Fruit fly (Drosophila melanogaster) whole organism, embryonic: ENCODE data around the gene CG33267.
A peak's percentile ranks its signal among the peaks of the same experiment; 100 is the strongest.

ENCODE experiments used
- Antp ChIP-seq: fragments of 200-800 bp; sonication (Bioruptor generic); optimal IDR thresholded peaks from 3 replicates; lab custom pipeline; 2016; ENCODE audit warnings: missing biosample characterization, missing genetic modification characterization
- Awh ChIP-seq: fragments of 200-800 bp; sonication (Bioruptor generic); IDR thresholded peaks from 2 replicates; pipeline ENCODE4, ENCODE4 v1.3.6; 2022; ENCODE audit warnings: missing biosample characterization, missing genetic modification characterization
- C15 ChIP-seq: fragments of 200-800 bp; sonication (Bioruptor generic); IDR thresholded peaks from 3 replicates; pipeline ENCODE4 v1.3.6; 2022; ENCODE audit warnings: missing biosample characterization, missing genetic modification characterization
- CG10431 ChIP-seq: fragments of 200-800 bp; sonication (Bioruptor generic); optimal IDR thresholded peaks from 3 replicates; lab custom pipeline; 2018; ENCODE audit warnings: missing biosample characterization, mild to moderate bottlenecking, missing genetic modification characterization
- CG10979 ChIP-seq: fragments of 200-800 bp; sonication (Bioruptor generic); optimal IDR thresholded peaks from 2 replicates; lab custom pipeline; 2018; ENCODE audit warnings: missing biosample characterization, mild to moderate bottlenecking, missing genetic modification characterization, moderate library complexity
- CG12236 ChIP-seq: fragments of 200-800 bp; sonication (Bioruptor generic); optimal IDR thresholded peaks from 2 replicates; lab custom pipeline; 2016; ENCODE audit warnings: missing biosample characterization, missing genetic modification characterization
- CG13123 ChIP-seq: fragments of 200-800 bp; sonication (Bioruptor generic); optimal IDR thresholded peaks from 2 replicates; lab custom pipeline; 2016; ENCODE audit warnings: missing biosample characterization, missing genetic modification characterization
- CG14050 ChIP-seq: fragments of 200-800 bp; sonication (Bioruptor generic); IDR thresholded peaks from 3 replicates; pipeline ENCODE4 v1.3.6; 2022; ENCODE audit warnings: missing biosample characterization, missing genetic modification characterization
- CG14667 ChIP-seq: fragments of 200-800 bp; sonication (Bioruptor generic); IDR thresholded peaks from 2 replicates; pipeline ENCODE4 v1.3.6; 2022; ENCODE audit warnings: missing biosample characterization, missing genetic modification characterization
- CG16815 ChIP-seq: fragments of 200-800 bp; sonication (Bioruptor generic); optimal IDR thresholded peaks from 3 replicates; lab custom pipeline; 2017; ENCODE audit warnings: missing biosample characterization, mild to moderate bottlenecking, missing genetic modification characterization
- CG2120 ChIP-seq: fragments of 200-800 bp; sonication (Bioruptor generic); optimal IDR thresholded peaks from 3 replicates; lab custom pipeline; 2016; ENCODE audit warnings: missing biosample characterization, missing genetic modification characterization
- CG31365 ChIP-seq: fragments of 200-800 bp; sonication (Bioruptor generic); optimal IDR thresholded peaks from 2 replicates; lab custom pipeline; 2018; ENCODE audit warnings: missing biosample characterization, mild to moderate bottlenecking, missing genetic modification characterization
- CG3838 ChIP-seq: fragments of 200-800 bp; sonication (Bioruptor generic); optimal IDR thresholded peaks from 3 replicates; lab custom pipeline; 2016; ENCODE audit warnings: missing biosample characterization, missing genetic modification characterization
- CG7745 ChIP-seq: fragments of 200-800 bp; sonication (Bioruptor generic); optimal IDR thresholded peaks from 2 replicates; lab custom pipeline; 2018; ENCODE audit warnings: missing biosample characterization, mild to moderate bottlenecking, missing genetic modification characterization, moderate library complexity
- CG7928 ChIP-seq: fragments of 200-800 bp; sonication (Bioruptor generic); optimal IDR thresholded peaks from 2 replicates; lab custom pipeline; 2017; ENCODE audit warnings: missing biosample characterization, mild to moderate bottlenecking, missing genetic modification characterization
- CG9215 ChIP-seq: fragments of 200-800 bp; sonication (Bioruptor generic); IDR thresholded peaks from 2 replicates; pipeline ENCODE4 v1.3.6; 2022; ENCODE audit warnings: missing biosample characterization, missing genetic modification characterization
- Dp ChIP-seq: fragments of 200-800 bp; sonication (Bioruptor generic); optimal IDR thresholded peaks from 2 replicates; lab custom pipeline; 2018; ENCODE audit warnings: missing biosample characterization, mild to moderate bottlenecking, missing genetic modification characterization, moderate library complexity
- Drgx ChIP-seq: fragments of 200-800 bp; sonication (Bioruptor generic); IDR thresholded peaks from 2 replicates; pipeline ENCODE4 v1.3.6; 2022; ENCODE audit warnings: missing biosample characterization, missing genetic modification characterization
- E2f2 ChIP-seq: fragments of 200-800 bp; sonication (Bioruptor generic); IDR thresholded peaks from 2 replicates; pipeline ENCODE4 v1.3.6; 2022; ENCODE audit warnings: missing biosample characterization, missing genetic modification characterization
- Elba2 ChIP-seq: fragments of 200-800 bp; sonication (Bioruptor generic); optimal IDR thresholded peaks from 3 replicates; lab custom pipeline; 2016; ENCODE audit warnings: missing biosample characterization, missing genetic modification characterization
- Max ChIP-seq: fragments of 200-800 bp; sonication (Bioruptor generic); optimal IDR thresholded peaks from 2 replicates; lab custom pipeline; 2016; ENCODE audit warnings: missing biosample characterization, mild to moderate bottlenecking, missing genetic modification characterization
- Med ChIP-seq: fragments of 200-800 bp; sonication (Bioruptor generic); peaks from one replicate; lab custom pipeline; 2016; ENCODE audit warnings: missing biosample characterization, missing genetic modification characterization, mild to moderate bottlenecking, inconsistent platforms, moderate library complexity
- Myb ChIP-seq: fragments of 200-800 bp; sonication (Bioruptor generic); optimal IDR thresholded peaks from 2 replicates; lab custom pipeline; 2016; ENCODE audit warnings: missing biosample characterization, missing genetic modification characterization
- NC2β ChIP-seq: fragments of 200-800 bp; sonication (Bioruptor generic); optimal IDR thresholded peaks from 2 replicates; lab custom pipeline; 2016; ENCODE audit warnings: missing biosample characterization, missing genetic modification characterization
- Oaz ChIP-seq: fragments of 200-800 bp; sonication (Bioruptor generic); IDR thresholded peaks from 2 replicates; pipeline ENCODE4 v1.3.6; 2022; ENCODE audit warnings: missing biosample characterization, missing genetic modification characterization
- Oli ChIP-seq: fragments of 200-800 bp; sonication (Bioruptor generic); optimal IDR thresholded peaks from 2 replicates; lab custom pipeline; 2018; ENCODE audit warnings: missing biosample characterization, mild to moderate bottlenecking, missing genetic modification characterization, moderate library complexity
- Xrp1 ChIP-seq: fragments of 200-800 bp; sonication (Bioruptor generic); IDR thresholded peaks from 2 replicates; pipeline ENCODE4 v1.3.6; 2022; ENCODE audit warnings: missing biosample characterization, missing genetic modification characterization
- amos ChIP-seq: fragments of 200-800 bp; sonication (Bioruptor generic); IDR thresholded peaks from 2 replicates; pipeline ENCODE4 v1.3.6; 2022; ENCODE audit warnings: missing biosample characterization, missing genetic modification characterization; ENCODE audit not compliant: partially characterized antibody
- ap ChIP-seq: fragments of 200-800 bp; sonication (Bioruptor generic); IDR thresholded peaks from 2 replicates; pipeline ENCODE4 v1.3.6; 2022; ENCODE audit warnings: missing biosample characterization, missing genetic modification characterization
- chif ChIP-seq, 2 experiments: fragments of 200-800 bp; sonication (Bioruptor generic); optimal IDR thresholded peaks; 3 replicates each; lab custom pipeline; 2016; ENCODE audit warnings: missing biosample characterization in 2 of 2, missing genetic modification characterization in 2 of 2
- chm ChIP-seq: fragments of 200-800 bp; sonication (Bioruptor generic); IDR thresholded peaks from 2 replicates; pipeline ENCODE4 v1.3.6; 2022; ENCODE audit warnings: missing biosample characterization, missing genetic modification characterization
- chn ChIP-seq: fragments of 200-800 bp; sonication (Bioruptor generic); optimal IDR thresholded peaks from 2 replicates; lab custom pipeline; 2016; ENCODE audit warnings: missing biosample characterization, missing genetic modification characterization
- crc ChIP-seq: fragments of 200-800 bp; sonication (Bioruptor generic); optimal IDR thresholded peaks from 2 replicates; lab custom pipeline; 2016; ENCODE audit warnings: missing biosample characterization, missing genetic modification characterization
- dmrt99B ChIP-seq: fragments of 200-800 bp; sonication (Bioruptor generic); optimal IDR thresholded peaks from 2 replicates; lab custom pipeline; 2018; ENCODE audit warnings: missing biosample characterization, mild to moderate bottlenecking, missing genetic modification characterization, moderate library complexity
- hbn ChIP-seq: fragments of 200-800 bp; sonication (Bioruptor generic); IDR thresholded peaks from 2 replicates; pipeline ENCODE4 v1.3.6; 2022; ENCODE audit warnings: missing biosample characterization, missing genetic modification characterization; ENCODE audit not compliant: partially characterized antibody
- jigr1 ChIP-seq: fragments of 200-800 bp; sonication (Bioruptor generic); IDR thresholded peaks from 3 replicates; pipeline ENCODE4 v1.3.6; 2022; ENCODE audit warnings: missing biosample characterization, missing genetic modification characterization
- kah ChIP-seq: fragments of 200-800 bp; sonication (Bioruptor generic); optimal IDR thresholded peaks from 2 replicates; lab custom pipeline; 2018; ENCODE audit warnings: missing biosample characterization, mild to moderate bottlenecking, missing genetic modification characterization
- klu ChIP-seq: fragments of 200-800 bp; sonication (Bioruptor generic); IDR thresholded peaks from 2 replicates; pipeline ENCODE4 v1.3.6; 2022; ENCODE audit warnings: missing biosample characterization, missing genetic modification characterization
- lbe ChIP-seq: fragments of 200-800 bp; sonication (Bioruptor generic); optimal IDR thresholded peaks from 2 replicates; lab custom pipeline; 2016; ENCODE audit warnings: missing biosample characterization, mild to moderate bottlenecking, missing genetic modification characterization
- lmd ChIP-seq: fragments of 200-800 bp; sonication (Bioruptor generic); IDR thresholded peaks from 2 replicates; pipeline ENCODE4 v1.3.6; 2022; ENCODE audit warnings: missing biosample characterization, missing genetic modification characterization
- p53 ChIP-seq: fragments of 200-800 bp; sonication (Bioruptor generic); optimal IDR thresholded peaks from 2 replicates; lab custom pipeline; 2016; ENCODE audit warnings: missing biosample characterization, missing genetic modification characterization
- pan ChIP-seq, 4 experiments: fragments of >200 bp in 3 of 4; fragments of 200-800 bp in 1 of 4; sonication (Bioruptor generic) in 1 of 4; optimal IDR thresholded peaks in 3 of 4; IDR thresholded peaks in 1 of 4; 2 replicates each; pipeline versions ENCODE4 v1.3.6 to Lab custom; 2017 to 2022; ENCODE audit warnings: missing biosample characterization in 2 of 4, missing genetic modification characterization in 2 of 4, mixed read lengths in 1 of 4
- pita ChIP-seq: fragments of 200-800 bp; sonication (Bioruptor generic); optimal IDR thresholded peaks from 2 replicates; lab custom pipeline; 2017; ENCODE audit warnings: missing biosample characterization, mild to moderate bottlenecking, missing genetic modification characterization
- sc ChIP-seq, 3 experiments: fragments of >200 bp in 2 of 3; fragments of 200-800 bp in 1 of 3; sonication (Bioruptor generic) in 1 of 3; optimal IDR thresholded peaks; 2 replicates in 2 of 3; 3 replicates in 1 of 3; lab custom pipeline; 2017; ENCODE audit warnings: mild to moderate bottlenecking in 1 of 3, missing biosample characterization in 1 of 3, missing genetic modification characterization in 1 of 3, missing genetic modification reagents in 1 of 3
- sob ChIP-seq: fragments of 200-800 bp; sonication (Bioruptor generic); IDR thresholded peaks from 2 replicates; pipeline ENCODE4 v1.3.6; 2022; ENCODE audit warnings: missing biosample characterization, missing genetic modification characterization
- stwl ChIP-seq: fragments of 200-800 bp; sonication (Bioruptor generic); optimal IDR thresholded peaks from 3 replicates; lab custom pipeline; 2018; ENCODE audit warnings: missing biosample characterization, mild to moderate bottlenecking, missing genetic modification characterization, moderate library complexity
- sug ChIP-seq: fragments of 200-800 bp; optimal IDR thresholded peaks from 2 replicates; lab custom pipeline; 2019; ENCODE audit warnings: missing biosample characterization, mild to moderate bottlenecking, missing genetic modification characterization, moderate library complexity
- ttk ChIP-seq: fragments of 200-800 bp; sonication (Bioruptor generic); IDR thresholded peaks from 2 replicates; pipeline ENCODE4 v2.1.2; 2022; ENCODE audit warnings: missing biosample characterization, missing genetic modification characterization
- tup ChIP-seq: fragments of 200-800 bp; sonication (Bioruptor generic); optimal IDR thresholded peaks from 2 replicates; lab custom pipeline; 2016; ENCODE audit warnings: missing biosample characterization, mild to moderate bottlenecking, missing genetic modification characterization, moderate library complexity
- vvl ChIP-seq: fragments of 200-800 bp; sonication (Bioruptor generic); IDR thresholded peaks from 2 replicates; pipeline ENCODE4 v1.3.6; 2022; ENCODE audit warnings: missing biosample characterization, missing genetic modification characterization
- wek ChIP-seq: fragments of 200-800 bp; sonication (Bioruptor generic); optimal IDR thresholded peaks from 3 replicates; lab custom pipeline; 2018; ENCODE audit warnings: missing biosample characterization, mild to moderate bottlenecking, missing genetic modification characterization, moderate library complexity

Gene CG33267

DNA sequence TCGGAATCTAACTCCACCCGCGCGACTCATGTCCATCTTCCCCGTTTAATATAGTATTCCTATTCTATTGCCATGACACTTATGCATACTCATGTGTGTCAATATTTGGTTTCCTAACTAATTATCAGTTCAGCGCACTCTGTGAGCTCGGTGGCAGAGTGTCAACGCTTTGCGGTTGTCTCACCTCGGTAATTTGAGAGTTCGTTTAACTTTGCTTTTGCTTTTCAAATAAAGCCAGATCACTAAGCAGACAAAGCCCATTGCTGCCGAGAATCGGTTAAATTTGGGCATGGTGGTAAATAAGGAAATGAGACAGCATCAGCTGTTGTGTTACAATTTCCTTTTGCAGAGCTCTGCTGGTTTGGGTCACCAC is 24.0 kb upstream of the CG33267 start (continued):
- no peak for TF ChIP-seq dmrt99B (tag; lab: Kevin White, UChicago)
- TF ChIP-seq amos (GFP tag; lab: Robert Waterston, UW) = no peak
- TF ChIP-seq CG13123 (GFP tag; lab: Kevin White, UChicago) = no peak
- no peak for TF ChIP-seq Myb (GFP tag; lab: Kevin White, UChicago)
- TF ChIP-seq ap (GFP tag; lab: Robert Waterston, UW) = no peak
- no peak for TF ChIP-seq CG3838
- TF ChIP-seq Xrp1 = peak; percentile 54; the same call in 1 of the 2 replicates
- peak; percentile 86 for TF ChIP-seq Med (GFP tag; lab: Kevin White, UChicago)
- TF ChIP-seq E2f2 (GFP tag; lab: Robert Waterston, UW) = peak; percentile 15; the same call in 1 of the 2 replicates
- TF ChIP-seq chm = 0 out of 2 replicates have a peak, but pooled peaks have one; percentile 11
- TF ChIP-seq CG9215 = no peak
- TF ChIP-seq Oli = no peak
- TF ChIP-seq Elba2 (GFP tag; lab: Kevin White, UChicago) = no peak
- peak; percentile 23 for TF ChIP-seq CG10431 (GFP tag; lab: Kevin White, UChicago)
- no peak for TF ChIP-seq sc (optimal IDR thresholded peaks at IDR 0.05; lab: Kevin White, UChicago)
- no peak for TF ChIP-seq sc (GFP tag; optimal IDR thresholded peaks at IDR 0.05; lab: Kevin White, UChicago)
- TF ChIP-seq lbe (GFP tag; lab: Kevin White, UChicago) = no peak
- no peak for TF ChIP-seq p53 (GFP tag; lab: Kevin White, UChicago)
- TF ChIP-seq CG12236 (GFP tag; lab: Kevin White, UChicago) = no peak
- TF ChIP-seq wek (GFP tag; lab: Kevin White, UChicago) = peak; percentile 78
- TF ChIP-seq C15 (GFP tag; lab: Robert Waterston, UW) = no peak
- no peak for TF ChIP-seq CG16815
- no peak for TF ChIP-seq CG14667 (GFP tag; lab: Robert Waterston, UW)
- TF ChIP-seq sug (tag; lab: Kevin White, UChicago) = peak; percentile 16
- TF ChIP-seq ttk (GFP tag; lab: Robert Waterston, UW) = no peak
- TF ChIP-seq pita = no peak
- TF ChIP-seq stwl (tag; lab: Kevin White, UChicago) = no peak
- peak; percentile 16 for TF ChIP-seq NC2β (GFP tag; lab: Kevin White, UChicago)
- TF ChIP-seq crc (GFP tag; lab: Kevin White, UChicago) = no peak
- TF ChIP-seq Awh = 0 out of 2 replicates have a peak, but pooled peaks have one; percentile 10
- no peak for TF ChIP-seq chif (GFP tag; optimal IDR thresholded peaks at IDR 0.05; lab: Kevin White, UChicago)
- no peak for TF ChIP-seq pan (optimal IDR thresholded peaks at IDR 0.05; lab: Kevin White, UChicago)
- TF ChIP-seq pan (GFP tag; optimal IDR thresholded peaks at IDR 0.05 in 1 of 2, IDR thresholded peaks at IDR 0.05 in 1 of 2) = no peak
- no peak for TF ChIP-seq chn (GFP tag; lab: Kevin White, UChicago)
- no peak for TF ChIP-seq lmd (GFP tag; lab: Robert Waterston, UW)
- TF ChIP-seq kah = no peak
- TF ChIP-seq CG7745 (tag; lab: Kevin White, UChicago) = peak; percentile 21
- TF ChIP-seq CG7928 (GFP tag; lab: Kevin White, UChicago) = no peak
- no peak for TF ChIP-seq vvl
- TF ChIP-seq Max (GFP tag; lab: Kevin White, UChicago) = peak; percentile 26
- TF ChIP-seq Dp (GFP tag; lab: Kevin White, UChicago) = no peak
- no peak for TF ChIP-seq CG10979 (tag; lab: Kevin White, UChicago)
- TF ChIP-seq Drgx (GFP tag; lab: Robert Waterston, UW) = no peak
- no peak for TF ChIP-seq CG14050 (GFP tag; lab: Robert Waterston, UW)
- 0 out of 2 replicates have a peak, but pooled peaks have one; percentile 37 for TF ChIP-seq sob (GFP tag; lab: Robert Waterston, UW)
- no peak for TF ChIP-seq klu
- TF ChIP-seq jigr1 (GFP tag; lab: Robert Waterston, UW) = no peak
- TF ChIP-seq Oaz = no peak
- TF ChIP-seq Antp = no peak
- no peak for TF ChIP-seq CG31365
- no peak for TF ChIP-seq tup (GFP tag; lab: Kevin White, UChicago)
- no peak for TF ChIP-seq hbn (GFP tag; lab: Robert Waterston, UW)
- TF ChIP-seq CG2120 (GFP tag; lab: Kevin White, UChicago) = no peak
